Worm (Caenorhabditis elegans): ENCODE measurements around the gene D2023.6.
A peak's percentile ranks its signal among the peaks of the same experiment; 100 is the strongest.

The D2023.6 gene

ce11 chrV:11796343-11796742 lies 30.8 kb upstream of the D2023.6 start:
- no peak for TF ChIP-seq hlh-1 (tag; optimal IDR thresholded peaks at IDR 0.05)
- TF ChIP-seq drap-1 (GFP tag; optimal IDR thresholded peaks at IDR 0.05): no peak
- no peak for TF ChIP-seq snpc-4 (tag; optimal IDR thresholded peaks at IDR 0.05)
- TF ChIP-seq mep-1 (tag; optimal IDR thresholded peaks at IDR 0.05): no peak
- no peak for TF ChIP-seq unc-120 (tag; optimal IDR thresholded peaks at IDR 0.05; ENCODE audit: poor library complexity, severe bottlenecking)
- no peak for TF ChIP-seq ces-1 (GFP tag; optimal IDR thresholded peaks at IDR 0.05)

ce11 chrV:11797272-11797855 lies 29.8 kb upstream of the D2023.6 start:
- TF ChIP-seq lsy-2 (tag; optimal IDR thresholded peaks at IDR 0.05): no peak
- TF ChIP-seq ham-2 (GFP tag; optimal IDR thresholded peaks at IDR 0.05): no peak
- no peak for TF ChIP-seq ceh-43 (GFP tag; optimal IDR thresholded peaks at IDR 0.05)
- no peak for TF ChIP-seq nhr-237 (tag; optimal IDR thresholded peaks at IDR 0.05)

- no peak for TF ChIP-seq unc-62 (GFP tag; optimal IDR thresholded peaks at IDR 0.05)
- TF ChIP-seq elt-1 (tag; optimal IDR thresholded peaks at IDR 0.05; ENCODE audit: borderline replicate concordance, insufficient read depth): no peak
Measured at ce11 chrV:11798320-11798719, 28.8 kb upstream of the D2023.6 start.

- TF ChIP-seq snpc-4 (tag; optimal IDR thresholded peaks at IDR 0.05): no peak
- TF ChIP-seq ham-2 (GFP tag; optimal IDR thresholded peaks at IDR 0.05): no peak
- TF ChIP-seq ztf-11 (tag; optimal IDR thresholded peaks at IDR 0.05): no peak
- peak; percentile 38 for TF ChIP-seq nhr-237 (tag; optimal IDR thresholded peaks at IDR 0.05)
- no peak for TF ChIP-seq ceh-83 (GFP tag; optimal IDR thresholded peaks at IDR 0.05)
- TF ChIP-seq elt-3 (tag; optimal IDR thresholded peaks at IDR 0.05): peak; percentile 37
- no peak for TF ChIP-seq flh-1 (GFP tag; optimal IDR thresholded peaks at IDR 0.05)
Measured at ce11 chrV:11799252-11799822, 27.8 kb upstream of the D2023.6 start.

- TF ChIP-seq nhr-2 (tag; optimal IDR thresholded peaks at IDR 0.05) (no peak), ceh-43 (GFP tag; optimal IDR thresholded peaks at IDR 0.05) (no peak), snpc-4 (tag; optimal IDR thresholded peaks at IDR 0.05) (no peak), tbx-8 (GFP tag; optimal IDR thresholded peaks at IDR 0.05) (no peak), unc-39 (tag; optimal IDR thresholded peaks at IDR 0.05) (no peak)
Measured at ce11 chrV:11800486-11800885, 26.7 kb upstream of the D2023.6 start.

- no peak for TF ChIP-seq zip-8 (tag; optimal IDR thresholded peaks at IDR 0.05)
- peak; percentile 64 for TF ChIP-seq elt-1 (tag; optimal IDR thresholded peaks at IDR 0.05; ENCODE audit: borderline replicate concordance, insufficient read depth)
Measured at ce11 chrV:11801076-11801849, 25.9 kb upstream of the D2023.6 start.

- TF ChIP-seq ham-2 (GFP tag; optimal IDR thresholded peaks at IDR 0.05): peak; percentile 19
- no peak for TF ChIP-seq nhr-2 (tag; optimal IDR thresholded peaks at IDR 0.05)
- no peak for TF ChIP-seq hlh-1 (tag; optimal IDR thresholded peaks at IDR 0.05)
- no peak for TF ChIP-seq drap-1 (GFP tag; optimal IDR thresholded peaks at IDR 0.05)
- TF ChIP-seq ceh-83 (GFP tag; optimal IDR thresholded peaks at IDR 0.05): no peak
- no peak for TF ChIP-seq lin-32 (GFP tag; optimal IDR thresholded peaks at IDR 0.05)
- no peak for TF ChIP-seq pha-4 (tag; optimal IDR thresholded peaks at IDR 0.05)
- TF ChIP-seq ztf-11 (tag; optimal IDR thresholded peaks at IDR 0.05): no peak
- no peak for TF ChIP-seq nhr-237 (tag; optimal IDR thresholded peaks at IDR 0.05)
- TF ChIP-seq mep-1 (tag; optimal IDR thresholded peaks at IDR 0.05): no peak
- TF ChIP-seq elt-3 (tag; optimal IDR thresholded peaks at IDR 0.05): peak; percentile 66
- no peak for TF ChIP-seq sptf-1 (tag; optimal IDR thresholded peaks at IDR 0.05)
- no peak for TF ChIP-seq M03D4.4 (tag; optimal IDR thresholded peaks at IDR 0.05)
- TF ChIP-seq ceh-39 (tag; optimal IDR thresholded peaks at IDR 0.05): no peak
- no peak for TF ChIP-seq bed-3 (GFP tag; optimal IDR thresholded peaks at IDR 0.05)
- peak; percentile 33 for TF ChIP-seq blmp-1 (tag; optimal IDR thresholded peaks at IDR 0.05)
- TF ChIP-seq flh-1 (GFP tag; optimal IDR thresholded peaks at IDR 0.05): no peak
- no peak for TF ChIP-seq mab-5 (tag; optimal IDR thresholded peaks at IDR 0.05)
- TF ChIP-seq ces-1 (GFP tag; optimal IDR thresholded peaks at IDR 0.05): no peak
- TF ChIP-seq zip-8 (tag; optimal IDR thresholded peaks at IDR 0.05): no peak
- no peak for TF ChIP-seq nhr-76 (tag; optimal IDR thresholded peaks at IDR 0.05)
- no peak for TF ChIP-seq unc-39 (tag; optimal IDR thresholded peaks at IDR 0.05)
- no peak for TF ChIP-seq tbx-8 (GFP tag; optimal IDR thresholded peaks at IDR 0.05)
Measured at ce11 chrV:11802508-11802907, 24.6 kb upstream of the D2023.6 start.

Measured in whole organism, mixed stage, embryonic.